Fruit fly (Drosophila melanogaster): ENCODE data around the gene Cat.
A peak's percentile ranks its signal among the peaks of the same experiment; 100 is the strongest.

The Cat gene

dm6 chr3L:18782653-18783052 is 39.8 kb upstream of the Cat start:
- TF ChIP-seq Gug (GFP tag; IDR thresholded peaks at IDR 0.05) (no peak), Hr39 (GFP tag; optimal IDR thresholded peaks at IDR 0.05) (no peak)

- TF ChIP-seq salr (GFP tag; optimal IDR thresholded peaks at IDR 0.05) (peak in 1 of 2 experiments; percentile 18), cyc (GFP tag; optimal IDR thresholded peaks at IDR 0.05) (no peak), CG8119 (GFP tag; IDR thresholded peaks at IDR 0.05) (peak; percentile 66), CG31627 (GFP tag; optimal IDR thresholded peaks at IDR 0.05) (no peak), achi (GFP tag; optimal IDR thresholded peaks at IDR 0.05) (peak; percentile 21), CG4318 (GFP tag; optimal IDR thresholded peaks at IDR 0.05) (no peak), fkh (GFP tag; optimal IDR thresholded peaks at IDR 0.05) (no peak), Hr39 (GFP tag; optimal IDR thresholded peaks at IDR 0.05) (no peak), Blimp-1 (GFP tag; optimal IDR thresholded peaks at IDR 0.05) (no peak), net (GFP tag; optimal IDR thresholded peaks at IDR 0.05) (peak; percentile 63), Gug (GFP tag; IDR thresholded peaks at IDR 0.05) (peak; percentile 55; the same call in 1 of the 2 replicates), pdm3 (GFP tag; optimal IDR thresholded peaks at IDR 0.05) (no peak), Eip93F (GFP tag; optimal IDR thresholded peaks at IDR 0.05) (no peak), CG9139 (GFP tag; optimal IDR thresholded peaks at IDR 0.05) (peak; percentile 55), svp (GFP tag) (no peak), acj6 (GFP tag; optimal IDR thresholded peaks at IDR 0.05) (no peak), CG34406 (GFP tag; optimal IDR thresholded peaks at IDR 0.05) (peak; percentile 13), vri (GFP tag; optimal IDR thresholded peaks at IDR 0.05) (no peak), fd85E (GFP tag; optimal IDR thresholded peaks at IDR 0.05) (no peak), eg (GFP tag; IDR thresholded peaks at IDR 0.05) (peak; percentile 94), dac (GFP tag; optimal IDR thresholded peaks at IDR 0.05) (no peak), CG10631 (GFP tag; optimal IDR thresholded peaks at IDR 0.05) (no peak), CG3032 (tag; optimal IDR thresholded peaks at IDR 0.05) (peak; percentile 17), Sox102F (GFP tag; optimal IDR thresholded peaks at IDR 0.05) (no peak), CG15336 (GFP tag; IDR thresholded peaks at IDR 0.05) (peak; percentile 69), CG1621 (tag; optimal IDR thresholded peaks at IDR 0.05) (peak; percentile 14), CG3919 (GFP tag; optimal IDR thresholded peaks at IDR 0.05) (peak; percentile 4), CG6854 (GFP tag; optimal IDR thresholded peaks at IDR 0.05) (no peak), CG7368 (GFP tag; optimal IDR thresholded peaks at IDR 0.05) (no peak), Eip78C (GFP tag) (peak; percentile 41), CG11294 (GFP tag; IDR thresholded peaks at IDR 0.05) (peak; percentile 50; the same call in 1 of the 2 replicates), Met (GFP tag; optimal IDR thresholded peaks at IDR 0.05) (no peak), Sox14 (GFP tag; optimal IDR thresholded peaks at IDR 0.05) (no peak), Lpt (GFP tag; optimal IDR thresholded peaks at IDR 0.05) (peak; percentile 58), CG8319 (GFP tag; optimal IDR thresholded peaks at IDR 0.05) (no peak), esn (GFP tag; optimal IDR thresholded peaks at IDR 0.05) (no peak), Hr4 (GFP tag; optimal IDR thresholded peaks at IDR 0.05) (no peak), Ets21C (GFP tag; optimal IDR thresholded peaks at IDR 0.05) (no peak), topi (GFP tag; optimal IDR thresholded peaks at IDR 0.05) (no peak), CG11762 (GFP tag; optimal IDR thresholded peaks at IDR 0.05; ENCODE audit: insufficient read depth) (no peak), Ets96B (tag; optimal IDR thresholded peaks at IDR 0.05) (peak; percentile 38), CG16779 (tag; optimal IDR thresholded peaks at IDR 0.05) (peak; percentile 70), CG8632 (GFP tag; optimal IDR thresholded peaks at IDR 0.05) (peak; percentile 15), CG11902 (GFP tag; optimal IDR thresholded peaks at IDR 0.05) (no peak), spab (GFP tag; optimal IDR thresholded peaks at IDR 0.05) (no peak), CG6276 (GFP tag; optimal IDR thresholded peaks at IDR 0.05) (peak; percentile 60), OdsH (GFP tag; optimal IDR thresholded peaks at IDR 0.05) (peak; percentile 4), CG10669 (GFP tag; optimal IDR thresholded peaks at IDR 0.05) (peak; percentile 27), Sox15 (GFP tag; optimal IDR thresholded peaks at IDR 0.05) (no peak), dsx (GFP tag; optimal IDR thresholded peaks at IDR 0.05; ENCODE audit: poor library complexity, severe bottlenecking) (peak; percentile 11)
Observed at dm6 chr3L:18783544-18783943, 38.9 kb upstream of the Cat start.
